Worm (Caenorhabditis elegans) whole organism, dauer: ENCODE data around the gene T20B12.3.

Source experiments
- unc-62 ChIP-seq: sonication (generic microtip); optimal IDR thresholded peaks from 2 replicates; lab custom pipeline; 2017; ENCODE audit warnings: missing biosample characterization, missing genetic modification reagents, missing genetic modification characterization

The T20B12.3 gene

ce11 chrIII:7381546-7382171, at the start of gene T20B12.3, which contains the start of gene hmg-4:
TSS of gene T20B12.3 (plus strand) at chrIII:7382115.
TSS of gene hmg-4 (minus strand) at chrIII:7381596.
- no peak for TF ChIP-seq unc-62 (GFP tag; lab: Kevin White, UChicago)

- TF ChIP-seq unc-62 (GFP tag; lab: Kevin White, UChicago) = no peak
Measured at ce11 chrIII:7335220-7335619, 46.7 kb upstream of the T20B12.3 start, which contains the start of gene F56C9.10. TSS of gene F56C9.10 (minus strand) at chrIII:7335316.

ce11 chrIII:7336214-7336613, 45.7 kb upstream of the T20B12.3 start, which contains the start of gene gsp-2:
TSS of gene gsp-2 (plus strand) at chrIII:7336587.
- TF ChIP-seq unc-62 (GFP tag; lab: Kevin White, UChicago) = no peak

- no peak for TF ChIP-seq unc-62 (GFP tag; lab: Kevin White, UChicago)
Measured at ce11 chrIII:7338009-7338408, 43.9 kb upstream of the T20B12.3 start.

- no peak for TF ChIP-seq unc-62 (GFP tag; lab: Kevin White, UChicago)
Measured at ce11 chrIII:7338693-7339092, 43.2 kb upstream of the T20B12.3 start, which contains the start of gene kap-1. TSS of gene kap-1 (plus strand) at chrIII:7338835.

- no peak for TF ChIP-seq unc-62 (GFP tag; lab: Kevin White, UChicago)
Measured at ce11 chrIII:7339138-7339537, 42.8 kb upstream of the T20B12.3 start.

- TF ChIP-seq unc-62 (GFP tag; lab: Kevin White, UChicago) = no peak
Measured at ce11 chrIII:7343389-7343788, 38.5 kb upstream of the T20B12.3 start, which contains the start of gene F08F8.6. TSS of gene F08F8.6 (plus strand) at chrIII:7343689.

- no peak for TF ChIP-seq unc-62 (GFP tag; lab: Kevin White, UChicago)
Measured at ce11 chrIII:7347049-7347448, 34.9 kb upstream of the T20B12.3 start, which contains the start of gene F08F8.7. TSS of gene F08F8.7 (minus strand) at chrIII:7347149.

- no peak for TF ChIP-seq unc-62 (GFP tag; lab: Kevin White, UChicago)
Measured at ce11 chrIII:7349075-7349474, 32.8 kb upstream of the T20B12.3 start, which contains the start of gene gos-28. TSS of gene gos-28 (minus strand) at chrIII:7349175.

ce11 chrIII:7353871-7354270, 28.0 kb upstream of the T20B12.3 start, which contains the start of gene F08F8.9:
TSS of gene F08F8.9 (minus strand) at chrIII:7353971.
- no peak for TF ChIP-seq unc-62 (GFP tag; lab: Kevin White, UChicago)

- TF ChIP-seq unc-62 (GFP tag; lab: Kevin White, UChicago) = no peak
Measured at ce11 chrIII:7357356-7357755, 24.6 kb upstream of the T20B12.3 start, which contains the start of gene F08F8.10. TSS of gene F08F8.10 (minus strand) at chrIII:7357393.

- no peak for TF ChIP-seq unc-62 (GFP tag; lab: Kevin White, UChicago)
Measured at ce11 chrIII:7358627-7359026, 23.3 kb upstream of the T20B12.3 start.

ce11 chrIII:7359037-7359548, 22.8 kb upstream of the T20B12.3 start, which contains the start of the genes eco-1 and hmgr-1:
TSS of gene eco-1 (minus strand) at chrIII:7359095.
TSS of gene hmgr-1 (plus strand) at chrIII:7359498.
- no peak for TF ChIP-seq unc-62 (GFP tag; lab: Kevin White, UChicago)

- TF ChIP-seq unc-62 (GFP tag; lab: Kevin White, UChicago) = no peak
Measured at ce11 chrIII:7365602-7366001, 16.3 kb upstream of the T20B12.3 start, which contains the start of gene F08F8.11. TSS of gene F08F8.11 (plus strand) at chrIII:7365902.

ce11 chrIII:7367012-7367760, 14.7 kb upstream of the T20B12.3 start, which contains the start of the genes T20B12.5 and T20B12.4:
TSS of gene T20B12.5 (minus strand) at chrIII:7367112.
TSS of gene T20B12.4 (plus strand) at chrIII:7367710.
- no peak for TF ChIP-seq unc-62 (GFP tag; lab: Kevin White, UChicago)
